Fruit fly (Drosophila melanogaster) whole organism, embryonic: ENCODE data around the gene LIMK1.

Experiments
- Bgb ChIP-seq: fragments of 200-800 bp; sonication (Bioruptor generic); IDR thresholded peaks from 2 replicates; pipeline ENCODE4 v1.3.6; 2022; ENCODE audit warnings: missing biosample characterization, missing genetic modification characterization; ENCODE audit not compliant: partially characterized antibody
- CG10209 ChIP-seq: fragments of 200-800 bp; sonication (Bioruptor generic); optimal IDR thresholded peaks from 3 replicates; lab custom pipeline; 2017; ENCODE audit warnings: missing biosample characterization, mild to moderate bottlenecking, missing genetic modification characterization, missing genetic modification reagents
- CG1233 ChIP-seq: fragments of 200-800 bp; sonication (Bioruptor generic); optimal IDR thresholded peaks from 4 replicates; lab custom pipeline; 2018; ENCODE audit warnings: missing biosample characterization, mild to moderate bottlenecking, missing genetic modification characterization
- CG1603 ChIP-seq: fragments of 200-800 bp; sonication (Bioruptor generic); optimal IDR thresholded peaks from 2 replicates; lab custom pipeline; 2019; ENCODE audit warnings: missing biosample characterization, mild to moderate bottlenecking, missing genetic modification characterization, moderate library complexity
- CG1832 ChIP-seq: fragments of 200-800 bp; sonication (Bioruptor generic); optimal IDR thresholded peaks from 2 replicates; lab custom pipeline; 2017; ENCODE audit warnings: missing biosample characterization, mild to moderate bottlenecking, missing genetic modification characterization, inconsistent platforms
- CG18764 ChIP-seq: fragments of 200-800 bp; sonication (Bioruptor generic); optimal IDR thresholded peaks from 3 replicates; lab custom pipeline; 2016; ENCODE audit warnings: missing biosample characterization, missing genetic modification characterization
- CG2120 ChIP-seq: fragments of 200-800 bp; sonication (Bioruptor generic); optimal IDR thresholded peaks from 3 replicates; lab custom pipeline; 2016; ENCODE audit warnings: missing biosample characterization, missing genetic modification characterization
- CG2202 ChIP-seq: fragments of 200-800 bp; sonication (Bioruptor generic); optimal IDR thresholded peaks from 2 replicates; lab custom pipeline; 2018; ENCODE audit warnings: missing biosample characterization, mild to moderate bottlenecking, missing genetic modification characterization
- CG31365 ChIP-seq: fragments of 200-800 bp; sonication (Bioruptor generic); optimal IDR thresholded peaks from 2 replicates; lab custom pipeline; 2018; ENCODE audit warnings: missing biosample characterization, mild to moderate bottlenecking, missing genetic modification characterization
- CG3163 ChIP-seq: fragments of 200-800 bp; sonication (Bioruptor generic); optimal IDR thresholded peaks from 3 replicates; lab custom pipeline; 2016; ENCODE audit warnings: missing biosample characterization, missing genetic modification characterization
- CG4424 ChIP-seq: fragments of 200-800 bp; sonication (Bioruptor generic); optimal IDR thresholded peaks from 3 replicates; lab custom pipeline; 2016; ENCODE audit warnings: missing biosample characterization, missing genetic modification characterization
- CG4707 ChIP-seq: fragments of 200-800 bp; sonication (Bioruptor generic); optimal IDR thresholded peaks from 2 replicates; lab custom pipeline; 2018; ENCODE audit warnings: missing biosample characterization, mild to moderate bottlenecking, missing genetic modification characterization, moderate library complexity
- CG4854 ChIP-seq: fragments of 200-800 bp; sonication (Bioruptor generic); optimal IDR thresholded peaks from 2 replicates; lab custom pipeline; 2016; ENCODE audit warnings: missing biosample characterization, missing genetic modification characterization, inconsistent platforms
- CG6813 ChIP-seq: fragments of 200-800 bp; sonication (Bioruptor generic); optimal IDR thresholded peaks from 2 replicates; lab custom pipeline; 2017; ENCODE audit warnings: missing biosample characterization, missing genetic modification characterization, mild to moderate bottlenecking, moderate library complexity, missing genetic modification reagents
- CG7357 ChIP-seq: fragments of 200-800 bp; sonication (Bioruptor generic); IDR thresholded peaks from 3 replicates; pipeline ENCODE4 v1.3.6; 2022; ENCODE audit warnings: missing biosample characterization, missing genetic modification characterization
- E2f2 ChIP-seq: fragments of 200-800 bp; sonication (Bioruptor generic); IDR thresholded peaks from 2 replicates; pipeline ENCODE4 v1.3.6; 2022; ENCODE audit warnings: missing biosample characterization, missing genetic modification characterization
- Elba2 ChIP-seq: fragments of 200-800 bp; sonication (Bioruptor generic); optimal IDR thresholded peaks from 3 replicates; lab custom pipeline; 2016; ENCODE audit warnings: missing biosample characterization, missing genetic modification characterization
- Hey ChIP-seq: fragments of 200-800 bp; sonication (Bioruptor generic); optimal IDR thresholded peaks from 3 replicates; lab custom pipeline; 2018; ENCODE audit warnings: missing biosample characterization, mild to moderate bottlenecking, missing genetic modification characterization
- Hr3 ChIP-seq: fragments of 200-800 bp; sonication (Bioruptor generic); optimal IDR thresholded peaks from 3 replicates; lab custom pipeline; 2016; ENCODE audit warnings: missing biosample characterization, missing genetic modification characterization
- Lpt ChIP-seq: fragments of >200 bp; optimal IDR thresholded peaks from 2 replicates; lab custom pipeline; 2018; ENCODE audit warnings: missing biosample characterization, missing genetic modification characterization
- MTF-1 ChIP-seq: fragments of 200-800 bp; sonication (Bioruptor generic); optimal IDR thresholded peaks from 2 replicates; lab custom pipeline; 2018; ENCODE audit warnings: missing biosample characterization, mild to moderate bottlenecking, missing genetic modification characterization, borderline replicate concordance
- Med ChIP-seq: fragments of 200-800 bp; sonication (Bioruptor generic); peaks from one replicate; lab custom pipeline; 2016; ENCODE audit warnings: missing biosample characterization, missing genetic modification characterization, mild to moderate bottlenecking, inconsistent platforms, moderate library complexity
- Oaz ChIP-seq: fragments of 200-800 bp; sonication (Bioruptor generic); IDR thresholded peaks from 2 replicates; pipeline ENCODE4 v1.3.6; 2022; ENCODE audit warnings: missing biosample characterization, missing genetic modification characterization
- Sry-β ChIP-seq: fragments of 200-800 bp; sonication (Bioruptor generic); optimal IDR thresholded peaks from 2 replicates; lab custom pipeline; 2018; ENCODE audit warnings: missing biosample characterization, mild to moderate bottlenecking, missing genetic modification characterization, moderate library complexity
- Xbp1 ChIP-seq: fragments of 200-800 bp; sonication (Bioruptor generic); optimal IDR thresholded peaks from 3 replicates; lab custom pipeline; 2016; ENCODE audit warnings: missing biosample characterization, mild to moderate bottlenecking, missing genetic modification characterization
- ab ChIP-seq: fragments of 200-800 bp; sonication (Bioruptor generic); optimal IDR thresholded peaks from 2 replicates; lab custom pipeline; 2016; ENCODE audit warnings: missing biosample characterization, missing genetic modification characterization
- ash1 ChIP-seq: fragments of 200-800 bp; sonication (Bioruptor generic); optimal IDR thresholded peaks from 2 replicates; lab custom pipeline; 2018; ENCODE audit warnings: missing biosample characterization, mild to moderate bottlenecking, missing genetic modification characterization
- bcd ChIP-seq: fragments of 200-800 bp; sonication (Bioruptor generic); optimal IDR thresholded peaks from 2 replicates; lab custom pipeline; 2017; ENCODE audit warnings: missing biosample characterization, mild to moderate bottlenecking, missing genetic modification characterization
- chn ChIP-seq: fragments of 200-800 bp; sonication (Bioruptor generic); optimal IDR thresholded peaks from 2 replicates; lab custom pipeline; 2016; ENCODE audit warnings: missing biosample characterization, missing genetic modification characterization
- corto ChIP-seq: fragments of 200-800 bp; sonication (Bioruptor generic); optimal IDR thresholded peaks from 2 replicates; lab custom pipeline; 2016; ENCODE audit warnings: missing biosample characterization, mild to moderate bottlenecking, missing genetic modification characterization, moderate library complexity
- crp ChIP-seq, 2 experiments: fragments of 200-800 bp; sonication (Bioruptor generic); optimal IDR thresholded peaks; 2 replicates in 1 of 2; 3 replicates in 1 of 2; lab custom pipeline; 2017; ENCODE audit warnings: missing biosample characterization in 2 of 2, missing genetic modification characterization in 2 of 2, mild to moderate bottlenecking in 1 of 2, moderate library complexity in 1 of 2
- en ChIP-seq: fragments of 200-800 bp; sonication (Bioruptor generic); optimal IDR thresholded peaks from 2 replicates; lab custom pipeline; 2016; ENCODE audit warnings: missing biosample characterization, missing genetic modification characterization
- esg ChIP-seq: fragments of 200-800 bp; sonication (Bioruptor generic); conservative IDR thresholded peaks from 2 replicates; pipeline ENCODE4 v1.3.6; 2022; ENCODE audit warnings: missing biosample characterization, missing genetic modification characterization
- fd64A ChIP-seq: fragments of 200-800 bp; sonication (Bioruptor generic); optimal IDR thresholded peaks from 3 replicates; lab custom pipeline; 2018; ENCODE audit warnings: missing biosample characterization, mild to moderate bottlenecking, missing genetic modification characterization
- grn ChIP-seq: fragments of 200-800 bp; sonication (Bioruptor generic); optimal IDR thresholded peaks from 3 replicates; lab custom pipeline; 2017; ENCODE audit warnings: missing biosample characterization, missing genetic modification characterization
- ken ChIP-seq: fragments of 200-800 bp; sonication (Bioruptor generic); IDR thresholded peaks from 3 replicates; pipeline ENCODE4 v1.3.6; 2022; ENCODE audit warnings: missing biosample characterization, missing genetic modification characterization
- lmd ChIP-seq: fragments of 200-800 bp; sonication (Bioruptor generic); IDR thresholded peaks from 2 replicates; pipeline ENCODE4 v1.3.6; 2022; ENCODE audit warnings: missing biosample characterization, missing genetic modification characterization
- nerfin-1 ChIP-seq: fragments of 200-800 bp; sonication (Bioruptor generic); optimal IDR thresholded peaks from 3 replicates; lab custom pipeline; 2019; ENCODE audit warnings: missing biosample characterization, mild to moderate bottlenecking, missing genetic modification characterization, moderate library complexity
- nom ChIP-seq: fragments of 200-800 bp; sonication (Bioruptor generic); optimal IDR thresholded peaks from 2 replicates; lab custom pipeline; 2017; ENCODE audit warnings: missing biosample characterization, missing genetic modification characterization, mild to moderate bottlenecking, moderate library complexity, missing genetic modification reagents
- pan ChIP-seq, 4 experiments: fragments of >200 bp in 3 of 4; fragments of 200-800 bp in 1 of 4; sonication (Bioruptor generic) in 1 of 4; optimal IDR thresholded peaks in 3 of 4; IDR thresholded peaks in 1 of 4; 2 replicates each; pipeline versions ENCODE4 v1.3.6 to Lab custom; 2017 to 2022; ENCODE audit warnings: missing biosample characterization in 2 of 4, missing genetic modification characterization in 2 of 4, mixed read lengths in 1 of 4
- pfk ChIP-seq: fragments of 200-800 bp; sonication (Bioruptor generic); optimal IDR thresholded peaks from 2 replicates; lab custom pipeline; 2018; ENCODE audit warnings: missing biosample characterization, mild to moderate bottlenecking, missing genetic modification characterization, moderate library complexity
- pnt ChIP-seq: fragments of 200-800 bp; sonication (Bioruptor generic); optimal IDR thresholded peaks from 3 replicates; lab custom pipeline; 2016; ENCODE audit warnings: missing biosample characterization, missing genetic modification characterization
- ranshi ChIP-seq: fragments of 200-800 bp; sonication (Bioruptor generic); IDR thresholded peaks from 2 replicates; pipeline ENCODE4 v1.3.6; 2022; ENCODE audit warnings: missing biosample characterization, missing genetic modification characterization
- repo ChIP-seq: fragments of 200-800 bp; sonication (Bioruptor generic); optimal IDR thresholded peaks from 2 replicates; lab custom pipeline; 2016; ENCODE audit warnings: missing biosample characterization, missing genetic modification characterization
- row ChIP-seq: fragments of 200-800 bp; sonication (Bioruptor generic); IDR thresholded peaks from 3 replicates; pipeline ENCODE4 v1.3.6; 2022; ENCODE audit warnings: missing biosample characterization, missing genetic modification characterization
- sc ChIP-seq, 3 experiments: fragments of >200 bp in 2 of 3; fragments of 200-800 bp in 1 of 3; sonication (Bioruptor generic) in 1 of 3; optimal IDR thresholded peaks; 2 replicates in 2 of 3; 3 replicates in 1 of 3; lab custom pipeline; 2017; ENCODE audit warnings: mild to moderate bottlenecking in 1 of 3, missing biosample characterization in 1 of 3, missing genetic modification characterization in 1 of 3, missing genetic modification reagents in 1 of 3
- seq ChIP-seq: fragments of 200-800 bp; sonication (Bioruptor generic); IDR thresholded peaks from 2 replicates; pipeline ENCODE4 v1.3.6; 2022; ENCODE audit warnings: missing biosample characterization, missing genetic modification characterization
- vvl ChIP-seq: fragments of 200-800 bp; sonication (Bioruptor generic); IDR thresholded peaks from 2 replicates; pipeline ENCODE4 v1.3.6; 2022; ENCODE audit warnings: missing biosample characterization, missing genetic modification characterization
- yki ChIP-seq: fragments of >200 bp; optimal IDR thresholded peaks from 3 replicates; lab custom pipeline; 2018
- zf30C ChIP-seq: fragments of 200-800 bp; sonication (Bioruptor generic); optimal IDR thresholded peaks from 3 replicates; lab custom pipeline; 2018; ENCODE audit warnings: missing biosample characterization, mild to moderate bottlenecking, missing genetic modification characterization
- zfh2 ChIP-seq: fragments of 200-800 bp; sonication (Bioruptor generic); optimal IDR thresholded peaks from 2 replicates; lab custom pipeline; 2016; ENCODE audit warnings: missing biosample characterization, missing genetic modification characterization

LIMK1 gene

dm6 chrX:12539215-12539614, 52.8 kb downstream of the LIMK1 start (continued):
- TF ChIP-seq esg (GFP tag; lab: Robert Waterston, UW) (no peak), CG3163 (no peak), ken (GFP tag; lab: Robert Waterston, UW) (no peak), Elba2 (GFP tag; lab: Kevin White, UChicago) (no peak), Med (GFP tag; lab: Kevin White, UChicago) (peak; percentile 60), crp (GFP tag; optimal IDR thresholded peaks at IDR 0.05; lab: Kevin White, UChicago) (no peak), ash1 (no peak), CG10209 (GFP tag; lab: Kevin White, UChicago) (no peak), sc (optimal IDR thresholded peaks at IDR 0.05; lab: Kevin White, UChicago) (no peak), sc (GFP tag; optimal IDR thresholded peaks at IDR 0.05; lab: Kevin White, UChicago) (no peak), en (GFP tag; lab: Kevin White, UChicago) (no peak), repo (GFP tag; lab: Kevin White, UChicago) (no peak), corto (GFP tag; lab: Kevin White, UChicago) (no peak), CG4854 (GFP tag; lab: Kevin White, UChicago) (no peak), zfh2 (GFP tag; lab: Kevin White, UChicago) (no peak), CG2120 (peak; percentile 55), zf30C (GFP tag; lab: Kevin White, UChicago) (no peak), CG18764 (GFP tag; lab: Kevin White, UChicago) (no peak), CG31365 (tag; lab: Kevin White, UChicago) (no peak), CG2202 (tag; lab: Kevin White, UChicago) (no peak), nom (GFP tag; lab: Kevin White, UChicago) (no peak), seq (GFP tag; lab: Robert Waterston, UW) (no peak), Hey (tag; lab: Kevin White, UChicago) (no peak), pnt (GFP tag; lab: Kevin White, UChicago) (no peak), Xbp1 (GFP tag; lab: Kevin White, UChicago) (peak; percentile 44), CG1832 (GFP tag; lab: Kevin White, UChicago) (no peak), grn (GFP tag; lab: Kevin White, UChicago) (no peak), bcd (GFP tag; lab: Kevin White, UChicago) (no peak), ranshi (peak; percentile 30; the same call in 1 of the 2 replicates), CG1603 (tag; lab: Kevin White, UChicago) (peak; percentile 49), CG7357 (GFP tag; lab: Robert Waterston, UW) (no peak), ab (GFP tag; lab: Kevin White, UChicago) (no peak), CG1233 (GFP tag; lab: Kevin White, UChicago) (no peak), Sry-β (GFP tag; lab: Kevin White, UChicago) (no peak), lmd (peak; percentile 8; the same call in 1 of the 2 replicates), E2f2 (GFP tag; lab: Robert Waterston, UW) (no peak), row (peak; percentile 39), yki (lab: Kevin White, UChicago) (no peak), Hr3 (GFP tag; lab: Kevin White, UChicago) (no peak), CG6813 (GFP tag; lab: Kevin White, UChicago) (no peak), vvl (GFP tag; lab: Robert Waterston, UW) (no peak), CG4707 (GFP tag; lab: Kevin White, UChicago) (no peak), chn (no peak), Bgb (GFP tag; lab: Robert Waterston, UW) (no peak), fd64A (GFP tag; lab: Kevin White, UChicago) (no peak), pfk (GFP tag; lab: Kevin White, UChicago) (no peak), pan (optimal IDR thresholded peaks at IDR 0.05; lab: Kevin White, UChicago) (no peak), pan (GFP tag; optimal IDR thresholded peaks at IDR 0.05 in 1 of 2, IDR thresholded peaks at IDR 0.05 in 1 of 2) (no peak), MTF-1 (GFP tag; lab: Kevin White, UChicago) (no peak), Oaz (no peak), Lpt (GFP tag; lab: Kevin White, UChicago) (no peak), CG4424 (GFP tag; lab: Kevin White, UChicago) (peak; percentile 8), nerfin-1 (tag; lab: Kevin White, UChicago) (no peak)
